Fruit fly (Drosophila melanogaster) whole organism, embryonic: ENCODE results near the gene CG17786.

Experiments used
- Atf3 ChIP-seq: fragments of 200-800 bp; sonication (Bioruptor generic); optimal IDR thresholded peaks from 3 replicates; lab custom pipeline; 2016; ENCODE audit warnings: missing biosample characterization, missing genetic modification characterization
- CG10209 ChIP-seq: fragments of 200-800 bp; sonication (Bioruptor generic); optimal IDR thresholded peaks from 3 replicates; lab custom pipeline; 2017; ENCODE audit warnings: missing biosample characterization, mild to moderate bottlenecking, missing genetic modification characterization, missing genetic modification reagents
- CG10321 ChIP-seq: fragments of 200-800 bp; sonication (Bioruptor generic); IDR thresholded peaks from 2 replicates; pipeline ENCODE4 v1.3.6; 2022; ENCODE audit warnings: missing biosample characterization, missing genetic modification characterization
- CG10366 ChIP-seq: fragments of 200-800 bp; sonication (Bioruptor generic); IDR thresholded peaks from 2 replicates; pipeline ENCODE4 v1.3.6; 2022; ENCODE audit warnings: missing biosample characterization, missing genetic modification characterization
- CG11723 ChIP-seq: fragments of 200-800 bp; sonication (Bioruptor generic); optimal IDR thresholded peaks from 2 replicates; lab custom pipeline; 2017; ENCODE audit warnings: missing biosample characterization, mild to moderate bottlenecking, missing genetic modification characterization
- CG13624 ChIP-seq: fragments of 200-800 bp; sonication (Bioruptor generic); optimal IDR thresholded peaks from 2 replicates; lab custom pipeline; 2016; ENCODE audit warnings: missing biosample characterization, missing genetic modification characterization
- CG13894 ChIP-seq: fragments of 200-800 bp; sonication (Bioruptor generic); optimal IDR thresholded peaks from 3 replicates; lab custom pipeline; 2018; ENCODE audit warnings: missing biosample characterization, mild to moderate bottlenecking, missing genetic modification characterization, moderate library complexity
- CG14441 ChIP-seq: fragments of 200-800 bp; sonication (Bioruptor generic); IDR thresholded peaks from 2 replicates; pipeline ENCODE4 v1.3.6; 2022; ENCODE audit warnings: missing biosample characterization, missing genetic modification characterization
- CG1603 ChIP-seq: fragments of 200-800 bp; sonication (Bioruptor generic); optimal IDR thresholded peaks from 2 replicates; lab custom pipeline; 2019; ENCODE audit warnings: missing biosample characterization, mild to moderate bottlenecking, missing genetic modification characterization, moderate library complexity
- CG16815 ChIP-seq: fragments of 200-800 bp; sonication (Bioruptor generic); optimal IDR thresholded peaks from 3 replicates; lab custom pipeline; 2017; ENCODE audit warnings: missing biosample characterization, mild to moderate bottlenecking, missing genetic modification characterization
- CG17359 ChIP-seq: fragments of 200-800 bp; sonication (Bioruptor generic); optimal IDR thresholded peaks from 3 replicates; lab custom pipeline; 2018; ENCODE audit warnings: missing biosample characterization, mild to moderate bottlenecking, missing genetic modification characterization, moderate library complexity
- CG17612 ChIP-seq: fragments of 200-800 bp; sonication (Bioruptor generic); IDR thresholded peaks from 2 replicates; pipeline ENCODE4 v1.3.6; 2022; ENCODE audit warnings: missing biosample characterization, missing genetic modification characterization
- CG2129 ChIP-seq: fragments of 200-800 bp; sonication (Bioruptor generic); IDR thresholded peaks from 2 replicates; pipeline ENCODE4 v1.3.6; 2022; ENCODE audit warnings: missing biosample characterization, missing genetic modification characterization; ENCODE audit not compliant: partially characterized antibody
- CG3065 ChIP-seq: fragments of 200-800 bp; sonication (Bioruptor generic); optimal IDR thresholded peaks from 2 replicates; lab custom pipeline; 2016; ENCODE audit warnings: missing biosample characterization, missing genetic modification characterization
- CG34376 ChIP-seq: fragments of 200-800 bp; sonication (Bioruptor generic); optimal IDR thresholded peaks from 2 replicates; lab custom pipeline; 2018; ENCODE audit warnings: missing biosample characterization, mild to moderate bottlenecking, missing genetic modification characterization
- CG4424 ChIP-seq: fragments of 200-800 bp; sonication (Bioruptor generic); optimal IDR thresholded peaks from 3 replicates; lab custom pipeline; 2016; ENCODE audit warnings: missing biosample characterization, missing genetic modification characterization
- CG6683 ChIP-seq: fragments of 200-800 bp; sonication (Bioruptor generic); optimal IDR thresholded peaks from 2 replicates; lab custom pipeline; 2017; ENCODE audit warnings: missing biosample characterization, mild to moderate bottlenecking, missing genetic modification characterization, missing genetic modification reagents
- CG6791 ChIP-seq: fragments of 200-800 bp; sonication (Bioruptor generic); IDR thresholded peaks from 3 replicates; pipeline ENCODE4 v1.3.6; 2022; ENCODE audit warnings: missing biosample characterization, missing genetic modification characterization; ENCODE audit not compliant: partially characterized antibody
- CG7963 ChIP-seq: fragments of 200-800 bp; sonication (Bioruptor generic); IDR thresholded peaks from 3 replicates; pipeline ENCODE4 v1.3.6; 2022; ENCODE audit warnings: missing biosample characterization, missing genetic modification characterization; ENCODE audit not compliant: partially characterized antibody
- CG9437 ChIP-seq: fragments of 200-800 bp; sonication (Bioruptor generic); optimal IDR thresholded peaks from 2 replicates; lab custom pipeline; 2018; ENCODE audit warnings: missing biosample characterization, mild to moderate bottlenecking, missing genetic modification characterization
- CHES-1-like ChIP-seq: fragments of 200-800 bp; sonication (Bioruptor generic); optimal IDR thresholded peaks from 2 replicates; lab custom pipeline; 2016; ENCODE audit warnings: missing biosample characterization, missing genetic modification characterization
- D19B ChIP-seq: fragments of 200-800 bp; sonication (Bioruptor generic); optimal IDR thresholded peaks from 2 replicates; lab custom pipeline; 2017; ENCODE audit warnings: missing biosample characterization, mild to moderate bottlenecking, missing genetic modification characterization
- Eip74EF ChIP-seq, 2 experiments: fragments of 200-800 bp in 1 of 2; fragments of >200 bp in 1 of 2; sonication (Bioruptor generic) in 1 of 2; optimal IDR thresholded peaks; 2 replicates each; lab custom pipeline; 2017 to 2019; ENCODE audit warnings: missing biosample characterization in 2 of 2, missing genetic modification characterization in 2 of 2, mild to moderate bottlenecking in 1 of 2, moderate library complexity in 1 of 2
- Fer3 ChIP-seq: fragments of 200-800 bp; sonication (Bioruptor generic); optimal IDR thresholded peaks from 2 replicates; lab custom pipeline; 2018; ENCODE audit warnings: missing biosample characterization, mild to moderate bottlenecking, missing genetic modification characterization, moderate library complexity
- Gsc ChIP-seq: fragments of 200-800 bp; sonication (Bioruptor generic); IDR thresholded peaks from 2 replicates; pipeline ENCODE4 v1.3.6; 2022; ENCODE audit warnings: missing biosample characterization, missing genetic modification characterization
- H15 ChIP-seq: fragments of 200-800 bp; sonication (Bioruptor generic); IDR thresholded peaks from 3 replicates; pipeline ENCODE4 v1.3.6; 2022; ENCODE audit warnings: missing biosample characterization, missing genetic modification characterization
- HLH54F ChIP-seq: fragments of 200-800 bp; sonication (Bioruptor generic); optimal IDR thresholded peaks from 3 replicates; lab custom pipeline; 2016; ENCODE audit warnings: missing biosample characterization, missing genetic modification characterization
- Jarid2 ChIP-seq: fragments of 200-800 bp; sonication (Bioruptor generic); optimal IDR thresholded peaks from 3 replicates; lab custom pipeline; 2017; ENCODE audit warnings: mild to moderate bottlenecking, missing biosample characterization, missing genetic modification reagents, missing genetic modification characterization
- NK7.1 ChIP-seq: fragments of 200-800 bp; sonication (Bioruptor generic); optimal IDR thresholded peaks from 3 replicates; lab custom pipeline; 2016; ENCODE audit warnings: missing biosample characterization, missing genetic modification characterization
- Nf-YC ChIP-seq: fragments of 200-800 bp; optimal IDR thresholded peaks from 3 replicates; lab custom pipeline; 2019; ENCODE audit warnings: missing biosample characterization, mild to moderate bottlenecking, missing genetic modification characterization, moderate library complexity
- Optix ChIP-seq: fragments of 200-800 bp; sonication (Bioruptor generic); IDR thresholded peaks from 3 replicates; pipeline ENCODE4 v1.3.6; 2022; ENCODE audit warnings: missing biosample characterization, missing genetic modification characterization
- PHDP ChIP-seq: fragments of 200-800 bp; sonication (Bioruptor generic); optimal IDR thresholded peaks from 3 replicates; lab custom pipeline; 2018; ENCODE audit warnings: missing biosample characterization, mild to moderate bottlenecking, missing genetic modification characterization, moderate library complexity
- Scr ChIP-seq: fragments of 200-800 bp; sonication (Bioruptor generic); IDR thresholded peaks from 2 replicates; pipeline ENCODE4 v1.3.6; 2022; ENCODE audit warnings: missing biosample characterization, missing genetic modification characterization; ENCODE audit not compliant: partially characterized antibody
- Stat92E ChIP-seq, 3 experiments: fragments of >200 bp in 2 of 3; fragments of 200-800 bp in 1 of 3; sonication (Bioruptor generic) in 1 of 3; optimal IDR thresholded peaks; 2 replicates each; lab custom pipeline; 2017 to 2019; ENCODE audit warnings: missing biosample characterization in 3 of 3, missing genetic modification characterization in 3 of 3, mild to moderate bottlenecking in 1 of 3, moderate library complexity in 1 of 3
- cato ChIP-seq: fragments of 200-800 bp; sonication (Bioruptor generic); optimal IDR thresholded peaks from 2 replicates; lab custom pipeline; 2016; ENCODE audit warnings: missing biosample characterization, missing genetic modification characterization, borderline replicate concordance
- caup ChIP-seq: fragments of 200-800 bp; sonication (Bioruptor generic); optimal IDR thresholded peaks from 3 replicates; lab custom pipeline; 2017; ENCODE audit warnings: missing biosample characterization, mild to moderate bottlenecking, missing genetic modification characterization, moderate library complexity; ENCODE audit not compliant: severe bottlenecking
- chinmo ChIP-seq: fragments of 200-800 bp; sonication (Bioruptor generic); IDR thresholded peaks from 4 replicates; pipeline ENCODE4 v1.3.6; 2022; ENCODE audit warnings: missing biosample characterization, missing genetic modification characterization; ENCODE audit not compliant: partially characterized antibody
- ci ChIP-seq: fragments of 200-800 bp; sonication (Bioruptor generic); IDR thresholded peaks from 3 replicates; pipeline ENCODE4 v1.3.6; 2022; ENCODE audit warnings: missing biosample characterization, missing genetic modification characterization
- crc ChIP-seq: fragments of 200-800 bp; sonication (Bioruptor generic); optimal IDR thresholded peaks from 2 replicates; lab custom pipeline; 2016; ENCODE audit warnings: missing biosample characterization, missing genetic modification characterization
- gce ChIP-seq: fragments of 200-800 bp; sonication (Bioruptor generic); IDR thresholded peaks from 3 replicates; pipeline ENCODE4 v1.3.6; 2022; ENCODE audit warnings: missing biosample characterization, missing genetic modification characterization
- gfzf ChIP-seq: fragments of 200-800 bp; sonication (Bioruptor generic); optimal IDR thresholded peaks from 2 replicates; lab custom pipeline; 2016; ENCODE audit warnings: missing biosample characterization, mild to moderate bottlenecking, missing genetic modification characterization, moderate library complexity
- gro ChIP-seq: fragments of 200-800 bp; sonication (Bioruptor generic); optimal IDR thresholded peaks from 2 replicates; lab custom pipeline; 2016; ENCODE audit warnings: missing biosample characterization, missing genetic modification characterization
- ham ChIP-seq: fragments of 200-800 bp; sonication (Bioruptor generic); IDR thresholded peaks from 2 replicates; pipeline ENCODE4 v1.3.6; 2022; ENCODE audit warnings: missing biosample characterization, missing genetic modification characterization
- jumu ChIP-seq: fragments of 200-800 bp; sonication (Bioruptor generic); optimal IDR thresholded peaks from 3 replicates; lab custom pipeline; 2016; ENCODE audit warnings: missing biosample characterization, missing genetic modification characterization
- maf-S ChIP-seq: fragments of 200-800 bp; sonication (Bioruptor generic); optimal IDR thresholded peaks from 2 replicates; lab custom pipeline; 2016; ENCODE audit warnings: missing biosample characterization, missing genetic modification characterization
- sim ChIP-seq: fragments of 200-800 bp; sonication (Bioruptor generic); IDR thresholded peaks from 2 replicates; pipeline ENCODE4 v1.3.6; 2022; ENCODE audit warnings: missing biosample characterization, missing genetic modification characterization
- sisA ChIP-seq: fragments of 200-800 bp; sonication (Bioruptor generic); IDR thresholded peaks from 2 replicates; pipeline ENCODE4 v1.3.6; 2022; ENCODE audit warnings: missing biosample characterization, missing genetic modification characterization
- unc-4 ChIP-seq: fragments of 200-800 bp; sonication (Bioruptor generic); IDR thresholded peaks from 2 replicates; pipeline ENCODE4 v1.3.6; 2022; ENCODE audit warnings: missing biosample characterization, missing genetic modification characterization; ENCODE audit not compliant: partially characterized antibody
- wdn ChIP-seq: fragments of 200-800 bp; sonication (Bioruptor generic); IDR thresholded peaks from 2 replicates; pipeline ENCODE4 v1.3.6; 2022; ENCODE audit warnings: missing biosample characterization, missing genetic modification characterization
- wek ChIP-seq: fragments of 200-800 bp; sonication (Bioruptor generic); optimal IDR thresholded peaks from 3 replicates; lab custom pipeline; 2018; ENCODE audit warnings: missing biosample characterization, mild to moderate bottlenecking, missing genetic modification characterization, moderate library complexity

The CG17786 gene

dm6 chr3R:24169362-24169761 lies 49.2 kb downstream of the CG17786 start, which contains the start of gene CG5510 (continued):
- TF ChIP-seq Eip74EF (GFP tag; optimal IDR thresholded peaks at IDR 0.05; lab: Kevin White, UChicago) (no peak), CG4424 (GFP tag; lab: Kevin White, UChicago) (peak; percentile 19), cato (GFP tag; lab: Kevin White, UChicago) (no peak), Scr (GFP tag; lab: Robert Waterston, UW) (peak; percentile 96), CG10209 (peak; percentile 15), CG6683 (GFP tag; lab: Kevin White, UChicago) (no peak), maf-S (GFP tag; lab: Kevin White, UChicago) (peak; percentile 16), sisA (peak; percentile 59), CG16815 (GFP tag; lab: Kevin White, UChicago) (no peak), CG1603 (tag; lab: Kevin White, UChicago) (peak; percentile 86), CG9437 (GFP tag; lab: Kevin White, UChicago) (no peak), H15 (GFP tag; lab: Robert Waterston, UW) (no peak), unc-4 (GFP tag; lab: Robert Waterston, UW) (peak; percentile 98), PHDP (peak; percentile 41), Stat92E (GFP tag; optimal IDR thresholded peaks at IDR 0.05; lab: Kevin White, UChicago) (peak in 1 of 3 experiments; percentile 42), CG10366 (no peak), sim (no peak), Atf3 (GFP tag; lab: Kevin White, UChicago) (peak; percentile 9), gce (GFP tag; lab: Robert Waterston, UW) (no peak), crc (GFP tag; lab: Kevin White, UChicago) (no peak), CG10321 (GFP tag; lab: Robert Waterston, UW) (no peak), CG13624 (GFP tag; lab: Kevin White, UChicago) (peak; percentile 80), CG17612 (GFP tag; lab: Robert Waterston, UW) (no peak), CG17359 (tag; lab: Kevin White, UChicago) (peak; percentile 43), gfzf (peak; percentile 43), wdn (no peak), Gsc (no peak), CG14441 (GFP tag; lab: Robert Waterston, UW) (0 out of 2 replicates have a peak, but pooled peaks have one; percentile 10), wek (GFP tag; lab: Kevin White, UChicago) (no peak), CG34376 (GFP tag; lab: Kevin White, UChicago) (peak; percentile 22), D19B (GFP tag; lab: Kevin White, UChicago) (no peak), ham (GFP tag; lab: Robert Waterston, UW) (no peak), HLH54F (peak; percentile 58), CG6791 (GFP tag; lab: Robert Waterston, UW) (peak; percentile 99), NK7.1 (GFP tag; lab: Kevin White, UChicago) (peak; percentile 18), Fer3 (peak; percentile 8), chinmo (peak; percentile 98), Jarid2 (GFP tag; lab: Kevin White, UChicago) (no peak), CG13894 (tag; lab: Kevin White, UChicago) (peak; percentile 62), CG3065 (GFP tag; lab: Kevin White, UChicago) (no peak), CG2129 (peak; percentile 86), CG11723 (no peak), CHES-1-like (GFP tag; lab: Kevin White, UChicago) (peak; percentile 70), jumu (GFP tag; lab: Kevin White, UChicago) (peak; percentile 51), caup (peak; percentile 68), Optix (GFP tag; lab: Robert Waterston, UW) (no peak), ci (peak; percentile 71; the same call in 2 of the 3 replicates), Nf-YC (peak; percentile 61), CG7963 (GFP tag; lab: Robert Waterston, UW) (peak; percentile 98), gro (peak; percentile 86)
